Fruit fly (Drosophila melanogaster): ENCODE data around the gene CG31704.

- TF ChIP-seq Oaz (GFP tag; IDR thresholded peaks at IDR 0.05) (no peak), stc (GFP tag; IDR thresholded peaks at IDR 0.05) (no peak), MTF-1 (GFP tag; optimal IDR thresholded peaks at IDR 0.05; ENCODE audit: borderline replicate concordance) (no peak), wek (GFP tag; optimal IDR thresholded peaks at IDR 0.05) (no peak), chinmo (GFP tag; IDR thresholded peaks at IDR 0.05; ENCODE audit: partially characterized antibody) (no peak), CG14860 (GFP tag; IDR thresholded peaks at IDR 0.05; ENCODE audit: partially characterized antibody) (no peak), CTCF (GFP tag; optimal IDR thresholded peaks at IDR 0.05) (no peak), lola (GFP tag; optimal IDR thresholded peaks at IDR 0.05) (no peak), tup (GFP tag; optimal IDR thresholded peaks at IDR 0.05) (no peak), Dll (GFP tag; IDR thresholded peaks at IDR 0.05; ENCODE audit: partially characterized antibody) (no peak), klu (GFP tag; IDR thresholded peaks at IDR 0.05) (no peak), inv (GFP tag; IDR thresholded peaks at IDR 0.05; ENCODE audit: partially characterized antibody) (no peak)
These were observed 3.1 kb upstream of the CG31704 start, which contains the start of gene Sfp33A2 for dm6 chr2L:11837413-11837812.
